Worm (Caenorhabditis elegans): ENCODE measurements around the gene sodh-2.

Gene sodh-2

ce11 chrV:11933196-11934028, 42.4 kb upstream of the sodh-2 start, which contains the start of the genes aman-2 and F58H1.3 (continued):
- TF ChIP-seq F10B5.3 (tag; optimal IDR thresholded peaks at IDR 0.05): no peak
- no peak for TF ChIP-seq D1046.2 (GFP tag; IDR thresholded peaks at IDR 0.05)
- no peak for TF ChIP-seq mxl-3 (GFP tag; optimal IDR thresholded peaks at IDR 0.05)
- TF ChIP-seq lin-29 (GFP tag; IDR thresholded peaks at IDR 0.05): no peak
- TF ChIP-seq zag-1 (tag; optimal IDR thresholded peaks at IDR 0.05): no peak
- no peak for TF ChIP-seq ceh-82 (tag; optimal IDR thresholded peaks at IDR 0.05)
- no peak for TF ChIP-seq nhr-10 (tag; optimal IDR thresholded peaks at IDR 0.05)
- TF ChIP-seq nhr-11 (tag; optimal IDR thresholded peaks at IDR 0.05): no peak
- TF ChIP-seq T20F7.1 (GFP tag; optimal IDR thresholded peaks at IDR 0.05): peak; percentile 62
- TF ChIP-seq hif-1 (tag; optimal IDR thresholded peaks at IDR 0.05): peak in 1 of 2 experiments; percentile 77
- peak; percentile 50 for TF ChIP-seq nhr-28 (tag; optimal IDR thresholded peaks at IDR 0.05)
- no peak for TF ChIP-seq snpc-4 (tag; optimal IDR thresholded peaks at IDR 0.05)
- peak; percentile 9 for TF ChIP-seq dve-1 (tag; optimal IDR thresholded peaks at IDR 0.05; ENCODE audit: insufficient read depth)
- TF ChIP-seq mdl-1 (tag; optimal IDR thresholded peaks at IDR 0.05): no peak
- TF ChIP-seq unc-130 (GFP tag; optimal IDR thresholded peaks at IDR 0.05): peak; percentile 62
- no peak for TF ChIP-seq F26F4.8 (GFP tag; conservative IDR thresholded peaks at IDR 0.05)
- no peak for TF ChIP-seq nhr-25 (tag; optimal IDR thresholded peaks at IDR 0.05; ENCODE audit: borderline replicate concordance, insufficient read depth)
- peak; percentile 47 for TF ChIP-seq fkh-10 (GFP tag; optimal IDR thresholded peaks at IDR 0.05)
- no peak for TF ChIP-seq Y5F2A.4 (GFP tag; optimal IDR thresholded peaks at IDR 0.05)
- no peak for TF ChIP-seq fos-1 (tag; optimal IDR thresholded peaks at IDR 0.05)
- no peak for TF ChIP-seq spr-3 (GFP tag; optimal IDR thresholded peaks at IDR 0.05)
- no peak for TF ChIP-seq lir-3 (tag; optimal IDR thresholded peaks at IDR 0.05)
- no peak for TF ChIP-seq vab-7 (GFP tag; IDR thresholded peaks at IDR 0.05)
- no peak for TF ChIP-seq gei-8 (GFP tag; optimal IDR thresholded peaks at IDR 0.05)
- TF ChIP-seq lin-38 (GFP tag; IDR thresholded peaks at IDR 0.05): peak; percentile 71
- TF ChIP-seq zfp-2 (tag; optimal IDR thresholded peaks at IDR 0.05): no peak
- TF ChIP-seq ZK337.2 (GFP tag; IDR thresholded peaks at IDR 0.05): no peak
- no peak for TF ChIP-seq F44E2.7 (GFP tag; IDR thresholded peaks at IDR 0.05)
- TF ChIP-seq dmd-6 (GFP tag; IDR thresholded peaks at IDR 0.05): no peak
- TF ChIP-seq nhr-42 (GFP tag; IDR thresholded peaks at IDR 0.05): no peak
- no peak for TF ChIP-seq ztf-11 (tag; optimal IDR thresholded peaks at IDR 0.05)
- no peak for TF ChIP-seq zip-2 (tag; optimal IDR thresholded peaks at IDR 0.05)
- TF ChIP-seq hmg-1.1 (GFP tag; IDR thresholded peaks at IDR 0.05): 0 out of 2 replicates have a peak, but pooled peaks have one; percentile 21
- no peak for TF ChIP-seq spr-1 (tag; optimal IDR thresholded peaks at IDR 0.05)
- TF ChIP-seq hlh-11 (tag; optimal IDR thresholded peaks at IDR 0.05): no peak
- peak; percentile 20 for TF ChIP-seq hlh-30 (tag; optimal IDR thresholded peaks at IDR 0.05; ENCODE audit: insufficient read depth)
- no peak for TF ChIP-seq cey-2 (tag; optimal IDR thresholded peaks at IDR 0.05; ENCODE audit: borderline replicate concordance, insufficient read depth)
- no peak for TF ChIP-seq egl-43 (GFP tag; IDR thresholded peaks at IDR 0.05)
- peak; percentile 65 for TF ChIP-seq mes-2 (tag; optimal IDR thresholded peaks at IDR 0.05; ENCODE audit: poor library complexity, severe bottlenecking)
- TF ChIP-seq ceh-32 (tag; optimal IDR thresholded peaks at IDR 0.05; ENCODE audit: poor library complexity): no peak
- TF ChIP-seq dmd-8 (GFP tag; IDR thresholded peaks at IDR 0.05): no peak
- no peak for TF ChIP-seq Y75B8A.6 (GFP tag; IDR thresholded peaks at IDR 0.05)
- TF ChIP-seq T26A8.4 (GFP tag; IDR thresholded peaks at IDR 0.05): no peak
- TF ChIP-seq nhr-102 (tag; optimal IDR thresholded peaks at IDR 0.05): no peak
- no peak for TF ChIP-seq zip-11 (GFP tag; IDR thresholded peaks at IDR 0.05)
- no peak for TF ChIP-seq aha-1 (tag)
- TF ChIP-seq dpl-1 (GFP tag; optimal IDR thresholded peaks at IDR 0.05): peak; percentile 27
- TF ChIP-seq nhr-6 (tag; optimal IDR thresholded peaks at IDR 0.05): peak; percentile 19
- TF ChIP-seq daf-16 (GFP tag; optimal IDR thresholded peaks at IDR 0.05): no peak
- peak; percentile 41 for TF ChIP-seq daf-16 (tag; optimal IDR thresholded peaks at IDR 0.05)

Data from whole organism, L4 larva.